Worm (Caenorhabditis elegans) whole organism, L4 larva: ENCODE results near the gene srbc-33.

ENCODE experiments used
- dpl-1 ChIP-seq: fragments of 150-350 bp; optimal IDR thresholded peaks from 2 replicates; lab custom pipeline; 2014; ENCODE audit warnings: missing biosample characterization, missing genetic modification reagents, missing genetic modification characterization
- lsy-2 ChIP-seq, 2 experiments: fragments of 150-350 bp in 1 of 2; sonication (generic microtip) in 1 of 2; optimal IDR thresholded peaks; 2 replicates each; lab custom pipeline; 2014 to 2017; ENCODE audit warnings: missing biosample characterization in 2 of 2, missing genetic modification characterization in 2 of 2
- madf-9 ChIP-seq: fragments of 200-800 bp; sonication (Bioruptor generic); conservative IDR thresholded peaks from 2 replicates; pipeline ENCODE4 v1.3.6; 2022; ENCODE audit warnings: missing genetic modification reagents, missing genetic modification characterization, missing compliant biosample characterization
- unc-62 ChIP-seq, 3 experiments: fragments of 150-350 bp in 1 of 3; sonication (generic microtip); optimal IDR thresholded peaks in 2 of 3; peaks in 1 of 3; 1 replicate in 1 of 3; 2 replicates in 2 of 3; lab custom pipeline; 2014 to 2017; ENCODE audit warnings: missing biosample characterization in 3 of 3, missing genetic modification characterization in 3 of 3, missing genetic modification reagents in 3 of 3, missing genotype in 1 of 3
- zfp-3 ChIP-seq: fragments of 200-800 bp; sonication (Bioruptor generic); conservative IDR thresholded peaks from 2 replicates; pipeline ENCODE4 v1.3.6; 2022; ENCODE audit warnings: missing genetic modification reagents, missing genetic modification characterization, missing compliant biosample characterization
- ztf-11 ChIP-seq: fragments of 150-350 bp; optimal IDR thresholded peaks from 2 replicates; lab custom pipeline; 2014; ENCODE audit warnings: missing biosample characterization, missing genetic modification characterization

DNA sequence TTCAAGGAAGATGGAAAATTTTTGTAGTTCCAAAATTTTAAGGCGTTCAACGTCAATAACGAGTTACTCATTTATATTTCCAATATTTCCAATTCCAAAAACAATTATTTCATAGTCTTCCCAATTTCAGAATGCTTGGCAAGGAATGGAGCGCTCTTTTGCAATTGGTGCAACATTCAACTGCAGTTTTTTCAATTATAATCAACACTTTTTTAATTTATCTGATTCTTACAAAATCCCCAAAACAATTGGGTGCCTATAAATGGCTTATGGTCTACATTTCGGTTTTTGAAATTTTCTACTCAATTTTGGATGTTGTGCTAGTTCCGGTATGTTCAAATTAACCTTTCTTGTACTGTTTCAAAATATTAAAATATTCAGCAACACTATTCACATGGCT is 23.1 kb upstream of the srbc-33 start, which contains the start of gene str-225:
- TF ChIP-seq ztf-11 (tag; lab: Kevin White, UChicago) (no peak), madf-9 (no peak), lsy-2 (tag; optimal IDR thresholded peaks at IDR 0.05; lab: Kevin White, UChicago) (no peak), dpl-1 (GFP tag; lab: Kevin White, UChicago) (no peak), unc-62 (GFP tag; optimal IDR thresholded peaks at IDR 0.05 in 1 of 2; lab: Kevin White, UChicago) (peak in 1 of 2 experiments; percentile 93), unc-62 (tag; optimal IDR thresholded peaks at IDR 0.05; lab: Kevin White, UChicago) (no peak), zfp-3 (GFP tag; lab: Robert Waterston, UW) (no peak)
